Worm (Caenorhabditis elegans): ENCODE results near the gene F16G10.14.

DNA sequence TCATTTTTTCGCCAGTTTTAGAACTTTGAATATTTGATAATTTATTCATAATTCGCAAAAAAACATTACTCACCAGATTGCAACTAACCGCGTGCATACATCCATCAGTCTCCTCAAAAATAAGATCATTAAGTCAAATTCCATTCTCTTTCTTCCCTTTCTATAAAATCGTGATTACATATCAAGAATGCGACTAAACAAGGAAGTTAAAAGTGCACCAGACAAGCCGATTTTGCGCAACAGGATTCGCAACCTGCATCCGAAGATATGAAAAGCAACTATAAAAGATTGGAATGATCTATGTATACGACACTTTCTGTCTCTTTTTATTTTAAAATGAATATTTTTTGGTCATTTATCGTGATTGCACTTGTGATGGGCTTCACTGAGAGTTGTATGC is 29.8 kb downstream of the F16G10.14 start, which contains the start of gene hpo-25:
- TF ChIP-seq mdl-1 (tag; optimal IDR thresholded peaks at IDR 0.05): no peak
- no peak for TF ChIP-seq ama-1 (optimal IDR thresholded peaks at IDR 0.05)
- TF ChIP-seq nhr-28 (tag; optimal IDR thresholded peaks at IDR 0.05): no peak
- no peak for TF ChIP-seq R02D3.7 (tag; optimal IDR thresholded peaks at IDR 0.05)
- TF ChIP-seq nhr-11 (tag; optimal IDR thresholded peaks at IDR 0.05): no peak
- TF ChIP-seq nhr-237 (tag; optimal IDR thresholded peaks at IDR 0.05): no peak
- no peak for TF ChIP-seq pha-4 (tag; optimal IDR thresholded peaks at IDR 0.05)
- no peak for TF ChIP-seq skn-1 (tag; optimal IDR thresholded peaks at IDR 0.05)
- no peak for TF ChIP-seq unc-62 (GFP tag; optimal IDR thresholded peaks at IDR 0.05)
- no peak for TF ChIP-seq pqm-1 (tag; optimal IDR thresholded peaks at IDR 0.05)
- no peak for TF ChIP-seq nhr-12 (tag; optimal IDR thresholded peaks at IDR 0.05)
- TF ChIP-seq elt-2 (tag; optimal IDR thresholded peaks at IDR 0.05): no peak
- no peak for TF ChIP-seq ceh-28 (tag; optimal IDR thresholded peaks at IDR 0.05)
